Fruit fly (Drosophila melanogaster) whole organism: ENCODE results near the gene CG3473.

ENCODE experiments used
- CG8478 ChIP-seq: fragments of >200 bp; optimal IDR thresholded peaks from 2 replicates; lab custom pipeline; 2018; ENCODE audit warnings: inconsistent platforms
- Dll ChIP-seq: fragments of >200 bp; optimal IDR thresholded peaks from 2 replicates; lab custom pipeline; 2017
- EcR ChIP-seq, 2 experiments: fragments of >200 bp; optimal IDR thresholded peaks; 2 replicates each; lab custom pipeline; 2017; ENCODE audit warnings: missing biosample characterization in 2 of 2, missing genetic modification characterization in 2 of 2, missing genetic modification reagents in 2 of 2
- psq ChIP-seq: fragments of >200 bp; optimal IDR thresholded peaks from 2 replicates; lab custom pipeline; 2017
- usp ChIP-seq: fragments of >200 bp; optimal IDR thresholded peaks from 2 replicates; lab custom pipeline; 2017; ENCODE audit warnings: missing biosample characterization, missing genetic modification characterization, mixed read lengths

dm6 chr2L:14588615-14589247 lies 25.2 kb upstream of the CG3473 start:
- TF ChIP-seq usp (GFP tag; lab: Kevin White, UChicago) (no peak), EcR (GFP tag; optimal IDR thresholded peaks at IDR 0.05; lab: Kevin White, UChicago) (no peak), CG8478 (no peak), Dll (no peak), psq (lab: Kevin White, UChicago) (no peak)
